Worm (Caenorhabditis elegans) whole organism, L4/young adult: ENCODE data around the gene T28C6.8.
A peak's percentile ranks its signal among the peaks of the same experiment; 100 is the strongest.

Source experiments
- W03F9.2 ChIP-seq: fragments of 150-350 bp; optimal IDR thresholded peaks from 2 replicates; lab custom pipeline; 2014; ENCODE audit warnings: missing biosample characterization, missing genetic modification characterization
- dao-5 ChIP-seq: sonication (generic microtip); optimal IDR thresholded peaks from 2 replicates; lab custom pipeline; 2016; ENCODE audit warnings: missing genotype, missing genetic modification characterization, moderate library complexity, missing compliant biosample characterization
- him-1 ChIP-seq: sonication (generic microtip); optimal IDR thresholded peaks from 2 replicates; lab custom pipeline; 2016; ENCODE audit warnings: missing genotype, missing genetic modification reagents, missing genetic modification characterization, missing compliant biosample characterization

The T28C6.8 gene

DNA sequence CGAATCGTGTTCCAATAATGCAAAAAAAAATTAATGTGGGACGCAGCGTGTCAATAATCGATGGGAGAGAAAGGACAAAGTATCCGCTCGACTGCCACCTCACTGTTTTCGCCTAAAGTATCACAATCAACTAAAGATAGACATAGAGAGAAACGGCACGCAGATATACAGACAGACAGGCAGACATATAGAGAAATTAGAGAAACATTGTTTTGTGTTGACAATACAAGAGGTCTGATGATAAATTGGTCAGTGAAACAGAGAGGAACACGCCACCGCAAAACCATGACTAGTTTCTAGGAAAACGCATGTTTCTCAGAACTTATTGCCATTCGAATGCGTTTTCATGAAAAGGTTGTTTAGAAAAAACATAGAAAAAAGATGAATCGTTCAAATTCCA is at the start of gene T28C6.8:
TSS of gene T28C6.8 (minus strand) at position 137 of the 400 bp plus-strand sequence.
- TF ChIP-seq him-1: no peak

ce11 chrIV:8879810-8880209 is 49.3 kb upstream of the T28C6.8 start, which contains the start of gene npax-4:
npax-4 (minus strand) TSS chrIV:8879910.
- TF ChIP-seq W03F9.2: no peak
- TF ChIP-seq dao-5 (tag; lab: Kevin White, UChicago): no peak
- TF ChIP-seq him-1: no peak

DNA sequence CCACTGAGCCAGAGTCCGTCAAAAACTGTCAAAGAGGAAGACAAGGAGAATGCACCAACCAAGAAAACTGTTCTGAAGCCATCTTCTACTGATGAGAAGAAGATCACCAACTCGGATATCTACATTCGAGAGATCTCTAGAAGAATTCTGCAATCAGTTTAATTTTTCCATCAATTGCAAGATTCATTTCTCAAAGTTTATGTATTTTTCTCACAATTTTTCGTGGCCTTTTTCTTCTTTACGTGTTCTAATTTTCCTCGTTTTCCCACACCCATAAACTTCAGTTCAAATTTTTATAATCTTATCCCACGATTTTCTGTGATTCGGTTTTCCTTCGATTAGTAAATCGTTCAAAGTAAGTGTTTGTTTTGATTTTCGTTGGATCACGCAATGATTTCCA is 43.3 kb upstream of the T28C6.8 start, which contains the start of gene hdl-2:
TSS of gene hdl-2 (plus strand) at position 301 of the 400 bp plus-strand sequence.
- TF ChIP-seq dao-5 (tag; lab: Kevin White, UChicago): no peak
- TF ChIP-seq W03F9.2: no peak
- no peak for TF ChIP-seq him-1

DNA sequence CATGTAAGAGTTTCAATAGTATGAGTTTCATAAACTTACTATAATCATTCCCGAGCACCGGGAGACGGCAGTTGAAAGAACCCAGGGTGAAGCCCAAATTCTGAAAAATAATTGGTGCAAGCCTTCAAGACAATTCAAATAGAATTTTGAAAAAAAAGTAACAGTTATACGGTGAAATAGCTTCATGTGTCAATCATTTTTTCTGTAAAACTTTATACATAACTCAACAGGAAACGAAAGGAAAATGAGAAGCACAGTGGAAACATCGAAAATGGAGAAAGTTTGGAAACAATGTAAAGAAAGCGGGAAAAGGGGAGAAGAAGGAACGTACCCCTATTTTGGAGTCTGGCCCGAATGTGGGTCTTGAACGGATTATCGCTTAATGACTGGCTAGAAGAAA is 42.4 kb upstream of the T28C6.8 start, which contains the start of gene C09G9.3:
TSS of gene C09G9.3 (minus strand) at position 101 of the 400 bp plus-strand sequence.
- TF ChIP-seq dao-5 (tag; lab: Kevin White, UChicago): no peak
- TF ChIP-seq W03F9.2: no peak
- TF ChIP-seq him-1: no peak

DNA sequence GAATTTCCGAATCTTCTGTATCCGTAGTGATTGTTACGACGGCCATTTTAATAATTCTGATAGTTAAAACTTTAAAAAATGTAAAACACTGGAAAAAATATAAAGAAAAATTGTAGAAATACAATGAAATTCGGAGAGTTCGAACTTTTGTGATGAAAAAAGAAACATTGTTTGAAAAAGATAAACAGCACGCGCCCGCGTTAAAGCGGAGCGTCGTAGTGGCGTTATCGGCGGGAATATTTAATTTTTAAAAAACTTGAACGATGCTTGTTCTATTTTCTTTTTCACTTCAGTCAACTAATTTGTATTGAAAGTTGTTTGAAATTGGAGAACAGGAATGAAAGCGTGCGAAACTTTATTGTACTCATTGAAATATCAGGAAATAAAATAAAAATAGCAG is 39.1 kb upstream of the T28C6.8 start, which contains the start of gene npp-23:
TSS of gene npp-23 (minus strand) at position 56 of the 400 bp plus-strand sequence.
- no peak for TF ChIP-seq him-1
- TF ChIP-seq dao-5 (tag; lab: Kevin White, UChicago): no peak
- TF ChIP-seq W03F9.2: no peak

- no peak for TF ChIP-seq W03F9.2
- TF ChIP-seq him-1: no peak
- TF ChIP-seq dao-5 (tag; lab: Kevin White, UChicago): no peak
These were observed 37.0 kb upstream of the T28C6.8 start for ce11 chrIV:8867562-8867961.

ce11 chrIV:8866092-8866491 is 35.6 kb upstream of the T28C6.8 start:
- TF ChIP-seq W03F9.2: peak; percentile 74
- TF ChIP-seq dao-5 (tag; lab: Kevin White, UChicago): no peak
- no peak for TF ChIP-seq him-1

DNA sequence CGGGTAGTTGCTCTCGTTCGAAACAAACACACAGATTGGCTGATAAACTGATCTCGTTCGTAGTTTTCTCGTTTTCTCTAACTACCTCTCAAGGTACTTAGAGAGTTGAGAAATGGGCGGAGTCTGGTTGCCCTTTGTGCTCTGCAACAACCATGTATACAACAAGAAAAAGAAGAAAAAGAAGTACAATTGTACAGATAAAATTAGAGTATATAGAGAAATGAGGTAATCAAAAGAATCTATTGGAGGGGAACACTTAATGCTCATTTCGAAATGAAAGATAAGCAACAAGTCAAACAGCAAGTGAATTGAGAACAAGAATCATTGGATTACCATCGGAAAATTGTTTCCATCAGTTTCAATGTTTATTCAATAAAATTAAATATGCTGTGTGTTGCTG is 34.8 kb upstream of the T28C6.8 start, which contains the start of gene C09G9.1:
TSS of gene C09G9.1 (minus strand) at position 143 of the 400 bp plus-strand sequence.
- TF ChIP-seq him-1 (no peak), W03F9.2 (no peak), dao-5 (tag; lab: Kevin White, UChicago) (no peak)

DNA sequence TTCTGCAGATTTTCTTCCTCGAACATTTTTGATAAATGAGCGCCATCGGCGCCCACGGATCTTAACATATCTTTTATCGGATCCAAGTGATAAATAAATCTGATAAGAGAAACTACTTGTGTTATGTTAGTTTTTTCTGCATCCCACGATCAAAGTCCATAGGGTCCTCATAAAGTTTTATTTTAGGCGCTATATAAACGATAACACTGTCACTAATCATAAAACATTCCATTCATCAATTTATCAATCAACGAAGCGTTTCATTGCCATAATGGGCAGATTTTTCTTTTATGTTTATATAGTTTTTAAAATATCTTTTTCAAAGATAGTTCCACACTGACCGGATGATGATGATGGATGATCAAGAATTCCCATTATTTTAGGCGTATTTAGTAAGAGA is 34.1 kb upstream of the T28C6.8 start:
- TF ChIP-seq W03F9.2: no peak
- TF ChIP-seq him-1: no peak
- no peak for TF ChIP-seq dao-5 (tag; lab: Kevin White, UChicago)

DNA sequence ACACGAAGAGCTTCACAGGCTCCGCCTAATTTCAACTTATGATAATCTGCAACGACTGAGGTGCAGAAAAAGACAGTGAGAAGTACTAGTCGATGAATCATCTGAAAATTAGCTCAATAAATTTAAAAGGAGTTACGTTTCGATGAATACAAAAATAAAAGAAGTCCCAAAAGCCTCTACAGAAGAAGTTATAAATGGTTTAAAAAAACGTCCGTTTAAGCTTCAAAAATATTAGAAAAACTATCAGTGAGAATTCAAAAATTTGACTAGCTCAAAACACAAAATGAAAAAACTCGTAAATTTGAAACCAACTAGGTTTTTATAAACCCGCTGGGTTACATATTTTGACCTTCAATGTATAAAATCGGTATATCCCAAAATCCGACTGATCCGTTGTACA is 25.4 kb upstream of the T28C6.8 start, which contains the start of gene T11B7.5:
TSS of gene T11B7.5 (minus strand) at position 101 of the 400 bp plus-strand sequence.
- TF ChIP-seq W03F9.2: no peak

DNA sequence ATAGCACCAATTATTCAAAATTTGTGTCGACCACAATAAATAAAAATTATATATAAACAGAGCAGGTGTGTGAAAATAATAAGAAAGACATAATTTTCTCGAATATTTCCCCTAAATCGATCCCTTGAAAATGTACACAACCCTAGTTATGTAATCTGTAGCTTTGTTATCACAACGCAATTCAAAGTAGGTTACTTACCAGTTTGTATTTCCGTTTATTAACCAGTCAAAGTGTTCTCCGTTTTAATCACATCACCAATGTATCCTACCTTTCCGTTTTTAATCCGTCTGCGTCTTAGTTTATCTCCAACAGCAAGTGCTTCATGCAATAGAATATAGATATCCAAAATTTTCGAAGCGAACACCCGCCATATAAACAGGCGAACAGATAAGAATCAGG is 22.8 kb upstream of the T28C6.8 start:
- no peak for TF ChIP-seq W03F9.2
- no peak for TF ChIP-seq him-1
- no peak for TF ChIP-seq dao-5 (tag; lab: Kevin White, UChicago)

ce11 chrIV:8852194-8852593 is 21.7 kb upstream of the T28C6.8 start, which contains the start of gene alp-1:
alp-1 (plus strand) TSS chrIV:8852494.
- TF ChIP-seq dao-5 (tag; lab: Kevin White, UChicago) (no peak), him-1 (no peak), W03F9.2 (no peak)

ce11 chrIV:8850807-8851206 is 20.3 kb upstream of the T28C6.8 start:
- TF ChIP-seq W03F9.2: no peak
- no peak for TF ChIP-seq dao-5 (tag; lab: Kevin White, UChicago)
- no peak for TF ChIP-seq him-1

DNA sequence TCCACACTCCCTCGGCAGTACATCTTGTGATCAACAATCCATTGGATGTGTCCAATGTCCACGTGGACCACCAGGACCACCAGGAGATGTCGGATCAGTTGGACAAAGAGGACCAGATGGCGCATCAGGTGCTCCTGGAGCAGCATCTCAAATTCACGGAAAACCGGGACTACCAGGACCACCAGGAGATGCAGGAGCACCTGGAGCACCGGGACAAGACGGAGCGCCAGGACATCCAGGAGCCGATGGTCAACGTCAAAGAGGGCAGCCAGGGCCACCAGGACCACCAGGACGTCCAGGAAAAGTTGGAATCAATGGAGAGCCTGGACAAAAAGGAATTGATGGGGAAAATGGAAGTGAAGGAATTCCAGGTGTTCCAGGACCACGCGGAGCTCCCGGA is 18.5 kb upstream of the T28C6.8 start:
- TF ChIP-seq him-1: no peak
- no peak for TF ChIP-seq dao-5 (tag; lab: Kevin White, UChicago)
- TF ChIP-seq W03F9.2: no peak

DNA sequence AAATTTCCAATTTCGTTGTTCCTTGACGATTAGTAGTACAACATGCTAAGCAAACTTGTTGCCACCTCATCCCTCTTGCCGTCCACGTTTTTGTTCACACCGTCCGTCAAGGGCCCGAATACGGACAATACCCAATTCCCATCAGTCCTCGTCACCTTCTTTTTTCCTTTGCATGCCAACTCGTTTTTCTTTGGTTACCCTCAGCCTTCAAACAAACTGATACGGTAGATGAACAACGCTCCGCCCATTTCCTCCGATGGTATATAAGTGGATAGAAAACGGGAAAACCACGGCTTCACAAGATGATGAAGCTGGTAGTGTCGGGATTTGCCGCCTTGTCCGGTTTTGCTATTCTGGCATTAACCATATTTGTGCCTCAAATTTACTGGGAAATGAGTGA is 17.4 kb upstream of the T28C6.8 start, which contains the start of gene col-118:
TSS of gene col-118 (plus strand) at position 301 of the 400 bp plus-strand sequence.
- TF ChIP-seq him-1 (no peak), W03F9.2 (no peak), dao-5 (tag; lab: Kevin White, UChicago) (no peak)

DNA sequence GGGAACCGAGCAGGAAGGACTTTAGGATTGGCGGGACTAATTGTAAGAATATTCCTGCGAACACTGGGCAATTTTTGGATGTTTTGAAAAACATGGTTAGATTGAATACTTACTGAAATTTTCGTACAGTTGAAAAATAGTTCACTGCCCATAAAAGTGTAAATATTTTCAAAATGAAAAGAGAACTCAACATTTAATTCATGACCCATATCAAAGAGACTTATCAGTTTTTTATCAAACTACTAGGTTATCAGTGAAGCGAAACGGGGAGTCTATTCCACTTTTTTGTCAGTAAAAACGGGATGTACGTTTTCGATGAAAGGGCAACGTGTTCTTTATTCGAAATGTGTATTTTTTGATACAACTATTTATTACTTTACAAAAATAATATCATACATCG is 15.4 kb upstream of the T28C6.8 start:
- TF ChIP-seq dao-5 (tag; lab: Kevin White, UChicago) (no peak), W03F9.2 (no peak), him-1 (no peak)
